Worm (Caenorhabditis elegans) whole organism, L1 larva: ENCODE results near the gene B0294.3.

Experiments
- dpl-1 ChIP-seq, 3 experiments: fragments of 150-350 bp in 2 of 3; sonication (generic microtip) in 1 of 3; optimal IDR thresholded peaks; 2 replicates each; lab custom pipeline; 2014 to 2017; ENCODE audit warnings: missing biosample characterization in 3 of 3, missing genetic modification characterization in 3 of 3, missing genetic modification reagents in 3 of 3
- hlh-17 ChIP-seq: fragments of 200-800 bp; sonication (Bioruptor generic); optimal IDR thresholded peaks from 2 replicates; lab custom pipeline; 2018; ENCODE audit warnings: missing genetic modification characterization, mild to moderate bottlenecking, missing compliant biosample characterization, moderate library complexity, borderline replicate concordance
- lin-13 ChIP-seq: fragments of 150-350 bp; optimal IDR thresholded peaks from 2 replicates; lab custom pipeline; 2014; ENCODE audit warnings: missing biosample characterization, missing genetic modification reagents, missing genetic modification characterization
- nhr-90 ChIP-seq: sonication (generic microtip); optimal IDR thresholded peaks from 2 replicates; lab custom pipeline; 2016; ENCODE audit warnings: mild to moderate bottlenecking, missing genetic modification characterization, missing compliant biosample characterization; ENCODE audit not compliant: poor library complexity
- ztf-11 ChIP-seq, 2 experiments: sonication (generic microtip); optimal IDR thresholded peaks; 2 replicates each; lab custom pipeline; 2016 to 2017; ENCODE audit warnings: missing genetic modification characterization in 2 of 2, missing biosample characterization in 1 of 2, missing compliant biosample characterization in 1 of 2

DNA sequence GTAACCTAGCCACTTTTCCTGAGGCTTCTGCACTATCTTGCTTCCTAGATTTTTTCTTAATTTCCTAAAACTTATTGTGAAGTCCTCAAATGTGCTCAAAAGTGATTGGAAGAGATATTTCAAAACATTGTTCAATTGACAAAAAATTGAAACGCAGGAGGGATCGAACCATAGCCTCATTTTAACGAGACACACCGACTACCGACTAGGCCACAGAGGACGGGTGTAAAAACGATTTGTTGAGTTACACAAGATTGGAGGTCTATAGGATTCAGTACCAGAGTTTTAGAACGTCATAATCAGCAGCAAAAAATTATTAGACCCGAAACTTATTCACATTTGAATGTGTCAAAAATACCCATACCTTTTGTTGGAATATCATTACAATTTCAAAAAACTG lies 47.3 kb downstream of the B0294.3 start:
- no peak for TF ChIP-seq lin-13 (GFP tag; lab: Kevin White, UChicago)
- no peak for TF ChIP-seq ztf-11 (tag; optimal IDR thresholded peaks at IDR 0.05; lab: Kevin White, UChicago)
- TF ChIP-seq nhr-90, result no peak
- TF ChIP-seq dpl-1 (GFP tag; optimal IDR thresholded peaks at IDR 0.05; lab: Kevin White, UChicago), result no peak
- TF ChIP-seq hlh-17, result no peak
